Fruit fly (Drosophila melanogaster) whole organism, embryonic: ENCODE results near the gene slmo.

ENCODE experiments used
- Doc3 ChIP-seq: fragments of 200-800 bp; sonication (Bioruptor generic); IDR thresholded peaks from 3 replicates; pipeline ENCODE4 v1.3.6; 2022; ENCODE audit warnings: missing biosample characterization, missing genetic modification characterization; ENCODE audit not compliant: partially characterized antibody
- Kr ChIP-seq: fragments of 200-800 bp; sonication (Bioruptor generic); optimal IDR thresholded peaks from 2 replicates; lab custom pipeline; 2017; ENCODE audit warnings: missing biosample characterization, mild to moderate bottlenecking, missing genetic modification characterization
- amos ChIP-seq: fragments of 200-800 bp; sonication (Bioruptor generic); IDR thresholded peaks from 2 replicates; pipeline ENCODE4 v1.3.6; 2022; ENCODE audit warnings: missing biosample characterization, missing genetic modification characterization; ENCODE audit not compliant: partially characterized antibody
- psq ChIP-seq: fragments of 200-800 bp; sonication (Bioruptor generic); optimal IDR thresholded peaks from 2 replicates; lab custom pipeline; 2017; ENCODE audit warnings: missing biosample characterization, missing genetic modification characterization

dm6 chr2L:6080329-6080728 is 31.8 kb upstream of the slmo start:
- TF ChIP-seq Kr (GFP tag; lab: Kevin White, UChicago) (no peak), amos (GFP tag; lab: Robert Waterston, UW) (no peak), psq (no peak), Doc3 (GFP tag; lab: Robert Waterston, UW) (no peak)
